Worm (Caenorhabditis elegans) whole organism, mixed stage, embryonic: ENCODE results near the gene srh-130.

Experiments
- blmp-1 ChIP-seq: fragments of 150-350 bp; optimal IDR thresholded peaks from 2 replicates; lab custom pipeline; 2014; ENCODE audit warnings: missing biosample characterization, missing genetic modification characterization
- ceh-43 ChIP-seq: fragments of 200-800 bp; sonication (Bioruptor generic); optimal IDR thresholded peaks from 2 replicates; lab custom pipeline; 2018; ENCODE audit warnings: mild to moderate bottlenecking, missing genetic modification characterization, moderate library complexity, missing compliant biosample characterization
- ceh-83 ChIP-seq: fragments of 200-800 bp; sonication (Bioruptor generic); optimal IDR thresholded peaks from 2 replicates; lab custom pipeline; 2018; ENCODE audit warnings: mild to moderate bottlenecking, missing genetic modification characterization, missing compliant biosample characterization
- ces-1 ChIP-seq: fragments of 150-350 bp; optimal IDR thresholded peaks from 2 replicates; lab custom pipeline; 2014; ENCODE audit warnings: missing biosample characterization, missing genetic modification reagents, missing genetic modification characterization
- drap-1 ChIP-seq: fragments of 200-800 bp; sonication (Bioruptor generic); optimal IDR thresholded peaks from 3 replicates; lab custom pipeline; 2018; ENCODE audit warnings: mild to moderate bottlenecking, missing genetic modification characterization, missing compliant biosample characterization
- lin-13 ChIP-seq: fragments of 150-350 bp; optimal IDR thresholded peaks from 2 replicates; lab custom pipeline; 2014; ENCODE audit warnings: missing biosample characterization, missing genetic modification characterization
- nhr-12 ChIP-seq: fragments of 150-350 bp; optimal IDR thresholded peaks from 2 replicates; lab custom pipeline; 2014; ENCODE audit warnings: missing biosample characterization, missing genetic modification characterization
- nhr-28 ChIP-seq: fragments of 150-350 bp; optimal IDR thresholded peaks from 2 replicates; lab custom pipeline; 2014; ENCODE audit warnings: missing biosample characterization, missing genetic modification characterization
- nhr-76 ChIP-seq: sonication (generic microtip); optimal IDR thresholded peaks from 2 replicates; lab custom pipeline; 2017; ENCODE audit warnings: missing biosample characterization, missing genetic modification characterization
- snpc-4 ChIP-seq: fragments of 150-350 bp; optimal IDR thresholded peaks from 2 replicates; lab custom pipeline; 2014; ENCODE audit warnings: missing biosample characterization, missing genetic modification characterization
- sptf-1 ChIP-seq: sonication (generic microtip); optimal IDR thresholded peaks from 2 replicates; lab custom pipeline; 2017; ENCODE audit warnings: mild to moderate bottlenecking, missing genetic modification characterization, moderate library complexity, missing compliant biosample characterization
- unc-62 ChIP-seq: fragments of 150-350 bp; optimal IDR thresholded peaks from 2 replicates; lab custom pipeline; 2014; ENCODE audit warnings: missing biosample characterization, missing genetic modification reagents, missing genetic modification characterization
- ztf-11 ChIP-seq: fragments of 150-350 bp; optimal IDR thresholded peaks from 2 replicates; lab custom pipeline; 2014; ENCODE audit warnings: missing biosample characterization, missing genetic modification characterization

ce11 chrV:5164682-5165081, 13.7 kb downstream of the srh-130 start, which contains the start of gene abu-7:
- no peak for TF ChIP-seq ces-1 (GFP tag; lab: Kevin White, UChicago)
- no peak for TF ChIP-seq unc-62
- TF ChIP-seq sptf-1 = no peak
- TF ChIP-seq ztf-11 (tag; lab: Kevin White, UChicago) = no peak
- TF ChIP-seq ceh-43 (GFP tag; lab: Kevin White, UChicago) = no peak
- TF ChIP-seq snpc-4 (tag; lab: Kevin White, UChicago) = no peak
- TF ChIP-seq nhr-76 (tag; lab: Kevin White, UChicago) = no peak
- TF ChIP-seq lin-13 = no peak
- no peak for TF ChIP-seq nhr-12
- TF ChIP-seq drap-1 (GFP tag; lab: Kevin White, UChicago) = no peak
- no peak for TF ChIP-seq blmp-1 (tag; lab: Kevin White, UChicago)
- TF ChIP-seq nhr-28 (tag; lab: Kevin White, UChicago) = no peak
- TF ChIP-seq ceh-83 (GFP tag; lab: Kevin White, UChicago) = no peak
